Fruit fly (Drosophila melanogaster): ENCODE measurements around the gene Nmdmc.

Gene Nmdmc

dm6 chr3R:9054442-9055118, 4.2 kb upstream of the Nmdmc start (continued):
- TF ChIP-seq CG14014 (GFP tag; IDR thresholded peaks at IDR 0.05) = no peak
- no peak for TF ChIP-seq rib (GFP tag; IDR thresholded peaks at IDR 0.05)
- TF ChIP-seq CG15269 (tag; optimal IDR thresholded peaks at IDR 0.05) = peak; percentile 80
- peak; percentile 52 for TF ChIP-seq pros (GFP tag; optimal IDR thresholded peaks at IDR 0.05)
- TF ChIP-seq danr (GFP tag; IDR thresholded peaks at IDR 0.05) = no peak
- no peak for TF ChIP-seq Rfx (GFP tag; IDR thresholded peaks at IDR 0.05)
- no peak for TF ChIP-seq Hr39 (optimal IDR thresholded peaks at IDR 0.05)
- TF ChIP-seq CG14441 (GFP tag; IDR thresholded peaks at IDR 0.05) = no peak
- TF ChIP-seq sd (tag; optimal IDR thresholded peaks at IDR 0.05) = peak; percentile 67
- TF ChIP-seq CG1602 (GFP tag; optimal IDR thresholded peaks at IDR 0.05) = peak; percentile 8
- TF ChIP-seq BtbVII (GFP tag; optimal IDR thresholded peaks at IDR 0.05) = peak; percentile 59
- TF ChIP-seq mld (GFP tag; IDR thresholded peaks at IDR 0.05; ENCODE audit: partially characterized antibody) = no peak
- no peak for TF ChIP-seq CG4730 (GFP tag; IDR thresholded peaks at IDR 0.05)
- peak; percentile 31 for TF ChIP-seq Fer2 (tag; optimal IDR thresholded peaks at IDR 0.05)
- TF ChIP-seq zfh1 (GFP tag; IDR thresholded peaks at IDR 0.05) = no peak
- TF ChIP-seq Tbp (GFP tag; optimal IDR thresholded peaks at IDR 0.05) = no peak
- peak; percentile 48 for TF ChIP-seq HmgZ (tag; optimal IDR thresholded peaks at IDR 0.05)
- no peak for TF ChIP-seq Bgb (GFP tag; IDR thresholded peaks at IDR 0.05; ENCODE audit: partially characterized antibody)
- no peak for TF ChIP-seq Drgx (GFP tag; IDR thresholded peaks at IDR 0.05)
- TF ChIP-seq ap (GFP tag; IDR thresholded peaks at IDR 0.05) = no peak
- TF ChIP-seq crc (GFP tag; optimal IDR thresholded peaks at IDR 0.05) = no peak
- TF ChIP-seq aop (GFP tag; IDR thresholded peaks at IDR 0.05) = no peak
- peak; percentile 37 for TF ChIP-seq CG31365 (tag; optimal IDR thresholded peaks at IDR 0.05)
- TF ChIP-seq YL-1 (GFP tag; optimal IDR thresholded peaks at IDR 0.05) = no peak
- no peak for TF ChIP-seq jumu (GFP tag; optimal IDR thresholded peaks at IDR 0.05)
- no peak for TF ChIP-seq prd (optimal IDR thresholded peaks at IDR 0.05)
- TF ChIP-seq prd (GFP tag; IDR thresholded peaks at IDR 0.05) = no peak
- TF ChIP-seq Hmx (GFP tag; optimal IDR thresholded peaks at IDR 0.05) = no peak
- no peak for TF ChIP-seq CG4360 (GFP tag; IDR thresholded peaks at IDR 0.05)
- TF ChIP-seq tap (tag; optimal IDR thresholded peaks at IDR 0.05) = peak; percentile 51
- no peak for TF ChIP-seq chif (GFP tag; optimal IDR thresholded peaks at IDR 0.05)
- TF ChIP-seq HLH54F (GFP tag; optimal IDR thresholded peaks at IDR 0.05) = no peak
- no peak for TF ChIP-seq Rx (GFP tag; IDR thresholded peaks at IDR 0.05)
- no peak for TF ChIP-seq sr (GFP tag; IDR thresholded peaks at IDR 0.05)
- peak; percentile 62 for TF ChIP-seq CG9727 (GFP tag; optimal IDR thresholded peaks at IDR 0.05)
- peak; percentile 70 for TF ChIP-seq CG2712 (tag; optimal IDR thresholded peaks at IDR 0.05)
- no peak for TF ChIP-seq HLH4C (GFP tag; IDR thresholded peaks at IDR 0.05; ENCODE audit: partially characterized antibody)
- peak; percentile 27 for TF ChIP-seq sug (tag; optimal IDR thresholded peaks at IDR 0.05)
- peak; percentile 65 for TF ChIP-seq scrt (GFP tag; optimal IDR thresholded peaks at IDR 0.05)
- peak; percentile 24 for TF ChIP-seq CG6683 (GFP tag; optimal IDR thresholded peaks at IDR 0.05)
- no peak for TF ChIP-seq corto (GFP tag; optimal IDR thresholded peaks at IDR 0.05)
- no peak for TF ChIP-seq Ada2b (GFP tag; IDR thresholded peaks at IDR 0.05)
- TF ChIP-seq ems (GFP tag; optimal IDR thresholded peaks at IDR 0.05) = no peak
- TF ChIP-seq Scr (GFP tag; IDR thresholded peaks at IDR 0.05; ENCODE audit: partially characterized antibody) = no peak
- TF ChIP-seq CG11696 (GFP tag; IDR thresholded peaks at IDR 0.05) = no peak
- TF ChIP-seq CG30403 (GFP tag; optimal IDR thresholded peaks at IDR 0.05) = peak; percentile 67
- TF ChIP-seq org-1 (GFP tag; optimal IDR thresholded peaks at IDR 0.05) = peak; percentile 34
- no peak for TF ChIP-seq Nf-YA (GFP tag; IDR thresholded peaks at IDR 0.05)
- no peak for TF ChIP-seq D19A (tag; optimal IDR thresholded peaks at IDR 0.05)
- TF ChIP-seq CG13894 (tag; optimal IDR thresholded peaks at IDR 0.05) = peak; percentile 47
- no peak for TF ChIP-seq yki (optimal IDR thresholded peaks at IDR 0.05)
- TF ChIP-seq CG7357 (GFP tag; IDR thresholded peaks at IDR 0.05) = peak; percentile 49; the same call in 1 of the 3 replicates
- no peak for TF ChIP-seq sens (GFP tag)

Measured in whole organism, embryonic.